Worm (Caenorhabditis elegans): Measurements from ENCODE around the gene F26A1.19.

DNA sequence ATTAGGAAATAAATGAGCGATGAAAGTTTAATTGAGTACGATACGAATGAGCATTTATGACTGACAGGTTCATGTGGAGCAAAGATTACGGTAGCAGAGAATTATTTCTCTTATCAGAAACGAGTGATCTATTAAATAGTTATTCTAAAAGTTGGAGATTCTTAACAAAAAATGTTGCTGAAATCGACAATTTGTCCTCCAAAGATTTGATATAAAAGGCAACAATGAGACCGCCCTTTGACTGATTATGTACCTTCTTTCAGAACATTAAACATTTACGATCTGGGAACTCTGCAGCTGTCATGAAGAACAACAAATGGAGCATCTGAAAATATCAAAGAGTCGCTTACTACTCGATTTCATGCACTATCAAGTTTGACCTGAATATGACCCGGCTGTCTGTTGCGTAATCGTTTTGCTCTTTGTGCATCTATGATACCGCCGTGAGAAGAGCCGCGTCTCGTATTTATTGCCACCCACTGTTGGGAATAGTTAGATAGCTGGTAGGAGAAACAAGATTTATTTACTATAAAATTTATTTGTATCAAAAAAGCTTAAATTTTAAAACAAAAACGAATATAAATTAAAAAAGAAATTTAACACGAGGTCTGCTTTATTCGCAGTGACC lies 27.9 kb upstream of the F26A1.19 start, which contains the start of gene pal-1:
- TF ChIP-seq lsy-2 (tag; optimal IDR thresholded peaks at IDR 0.05) (no peak), lin-39 (tag; optimal IDR thresholded peaks at IDR 0.05) (no peak)

All from whole organism, L2 larva.